Fruit fly (Drosophila melanogaster): Measurements from ENCODE around the gene CG34303.

DNA sequence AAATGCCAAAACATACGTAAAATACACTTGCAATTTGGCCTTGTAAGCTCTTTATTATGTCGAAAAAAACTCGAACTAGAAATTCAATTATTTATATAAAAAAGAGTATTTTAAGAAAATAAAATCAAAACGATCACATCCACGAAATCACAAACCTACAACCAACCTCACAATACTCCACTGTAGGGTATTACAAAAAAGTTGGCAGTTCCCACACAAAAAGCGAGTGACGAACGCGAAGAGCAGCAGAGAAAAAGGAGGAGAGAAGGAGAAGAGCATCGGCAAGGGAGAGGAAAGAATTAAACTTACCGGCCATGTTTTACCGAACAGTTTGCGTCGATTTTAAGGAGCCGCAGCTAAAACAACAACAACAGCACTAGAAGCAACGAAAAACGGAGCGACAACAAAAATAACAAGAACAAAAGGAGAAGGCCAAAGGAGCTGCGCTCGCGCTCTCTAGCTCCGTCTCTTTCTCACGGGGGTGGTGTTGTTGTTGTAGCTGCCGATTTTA, 18.7 kb downstream of the CG34303 start:
- TF ChIP-seq CTCF (optimal IDR thresholded peaks at IDR 0.05) (no peak), CG8478 (optimal IDR thresholded peaks at IDR 0.05) (no peak)
